Worm (Caenorhabditis elegans): Measurements from ENCODE around the gene pitp-1.

Gene pitp-1

DNA sequence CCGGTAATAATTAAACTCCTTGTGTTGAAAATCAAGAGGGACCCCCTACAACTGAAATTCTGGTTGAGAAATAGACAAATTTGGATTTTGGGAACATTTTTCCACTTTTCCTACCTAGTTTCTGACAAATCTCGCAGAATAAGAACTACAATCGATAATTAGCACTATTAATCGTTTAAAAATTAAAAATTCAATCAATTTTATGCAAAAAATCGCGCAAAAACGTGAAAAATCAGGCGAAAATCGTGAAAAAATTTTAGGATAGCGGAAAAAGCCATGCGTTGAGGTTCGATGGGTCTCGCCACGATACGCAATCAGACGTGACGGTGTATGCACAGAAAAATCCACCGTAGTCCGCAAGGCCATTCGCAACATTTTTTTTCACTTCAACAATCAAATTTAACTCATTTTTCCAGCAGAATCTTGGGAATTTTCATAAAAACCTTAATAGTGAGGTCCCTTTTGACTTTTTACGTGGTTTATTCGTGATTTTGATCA is 24.5 kb downstream of the pitp-1 start, which contains the start of gene lias-1:
lias-1 (minus strand) TSS at position 51 of the 498 bp plus-strand sequence.
- no peak for TF ChIP-seq fkh-2 (tag; optimal IDR thresholded peaks at IDR 0.05)
- TF ChIP-seq jun-1 (tag; optimal IDR thresholded peaks at IDR 0.05) = peak; percentile 70
- peak; percentile 44 for TF ChIP-seq ceh-28 (tag; optimal IDR thresholded peaks at IDR 0.05)
- TF ChIP-seq lin-39 (tag; optimal IDR thresholded peaks at IDR 0.05) = peak; percentile 67
- peak; percentile 94 for TF ChIP-seq nfya-1 (tag; optimal IDR thresholded peaks at IDR 0.05; ENCODE audit: insufficient read depth)
- no peak for TF ChIP-seq nhr-28 (tag; optimal IDR thresholded peaks at IDR 0.05)
- TF ChIP-seq nhr-11 (tag; optimal IDR thresholded peaks at IDR 0.05) = no peak
- no peak for TF ChIP-seq mml-1 (tag; optimal IDR thresholded peaks at IDR 0.05)
- no peak for TF ChIP-seq zag-1 (tag; optimal IDR thresholded peaks at IDR 0.05)
- TF ChIP-seq egl-27 (tag; optimal IDR thresholded peaks at IDR 0.05) = no peak
- peak; percentile 90 for TF ChIP-seq lin-15B (tag; optimal IDR thresholded peaks at IDR 0.05)
- TF ChIP-seq nhr-43 (tag; optimal IDR thresholded peaks at IDR 0.05; ENCODE audit: poor library complexity, severe bottlenecking) = peak; percentile 18
- peak; percentile 79 for TF ChIP-seq hmg-11 (tag; optimal IDR thresholded peaks at IDR 0.05)
- TF ChIP-seq pha-4 (tag; optimal IDR thresholded peaks at IDR 0.05) = peak; percentile 91
- peak; percentile 93 for TF ChIP-seq nhr-25 (tag; optimal IDR thresholded peaks at IDR 0.05)
- peak; percentile 83 for TF ChIP-seq egl-5 (tag; optimal IDR thresholded peaks at IDR 0.05)
- TF ChIP-seq ztf-4 (tag; optimal IDR thresholded peaks at IDR 0.05) = peak; percentile 73
- TF ChIP-seq eor-1 (tag; optimal IDR thresholded peaks at IDR 0.05) = no peak
- peak; percentile 73 for TF ChIP-seq snpc-4 (tag; optimal IDR thresholded peaks at IDR 0.05)
- no peak for TF ChIP-seq nhr-76 (tag; optimal IDR thresholded peaks at IDR 0.05)
- peak; percentile 68 for TF ChIP-seq ama-1 (optimal IDR thresholded peaks at IDR 0.05)
- TF ChIP-seq nhr-23 (tag; optimal IDR thresholded peaks at IDR 0.05) = peak; percentile 84
- TF ChIP-seq skn-1 (tag; optimal IDR thresholded peaks at IDR 0.05) = peak; percentile 60
- peak; percentile 49 for TF ChIP-seq lsy-12 (tag; optimal IDR thresholded peaks at IDR 0.05)
- peak; percentile 57 for TF ChIP-seq R02D3.7 (tag; optimal IDR thresholded peaks at IDR 0.05)
- TF ChIP-seq elt-2 (tag; optimal IDR thresholded peaks at IDR 0.05) = peak; percentile 47
- TF ChIP-seq fkh-10 (GFP tag; optimal IDR thresholded peaks at IDR 0.05) = peak; percentile 39
- peak; percentile 73 for TF ChIP-seq pqm-1 (tag; optimal IDR thresholded peaks at IDR 0.05)

DNA sequence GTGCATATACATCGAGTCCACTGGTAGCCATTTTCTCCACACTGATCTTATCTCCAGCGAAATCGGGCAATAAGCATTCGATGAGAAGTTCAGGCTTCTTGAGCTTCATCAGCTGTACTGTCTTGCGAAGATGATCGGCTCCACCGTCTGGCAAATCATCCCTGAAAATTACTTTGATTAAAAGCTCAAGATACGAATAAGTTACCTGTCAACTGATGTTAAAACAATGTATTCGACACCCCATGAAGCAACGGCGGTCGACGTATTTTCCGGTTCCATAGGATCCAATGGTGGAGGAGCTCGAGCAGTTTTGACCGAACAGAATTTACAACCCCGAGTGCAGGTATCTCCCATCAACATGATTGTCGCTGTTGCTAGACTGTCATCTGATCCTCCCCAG is 25.4 kb downstream of the pitp-1 start:
- TF ChIP-seq ceh-9 (tag; optimal IDR thresholded peaks at IDR 0.05) (no peak), nhr-25 (tag; optimal IDR thresholded peaks at IDR 0.05) (no peak), ceh-16 (tag; optimal IDR thresholded peaks at IDR 0.05) (no peak), egl-27 (tag; optimal IDR thresholded peaks at IDR 0.05) (no peak), elt-3 (tag; optimal IDR thresholded peaks at IDR 0.05) (no peak), unc-39 (tag; optimal IDR thresholded peaks at IDR 0.05) (no peak), aly-2 (tag; optimal IDR thresholded peaks at IDR 0.05) (no peak)

DNA sequence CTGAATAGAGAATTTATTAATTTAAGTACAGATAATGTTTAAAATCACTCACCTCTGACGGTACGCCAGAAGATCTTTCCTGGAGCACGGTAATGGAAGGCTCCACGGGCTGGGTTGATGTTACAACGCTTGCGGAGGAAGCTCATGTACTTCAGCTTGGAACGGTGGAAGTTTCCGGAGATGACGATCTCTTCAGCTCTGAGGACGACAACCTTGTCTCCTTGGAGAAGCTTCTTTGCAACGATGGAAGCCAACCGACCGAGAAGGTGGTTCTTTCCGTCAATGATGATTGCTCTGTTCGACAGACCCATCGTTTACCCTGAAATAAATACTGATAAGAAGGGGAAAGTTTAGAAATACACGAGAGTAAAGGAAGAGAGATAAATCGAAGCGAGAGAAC is 26.3 kb downstream of the pitp-1 start, which contains the start of gene rpl-16:
rpl-16 (minus strand) TSS at position 319 of the 400 bp plus-strand sequence.
- TF ChIP-seq pha-4 (tag; optimal IDR thresholded peaks at IDR 0.05) (no peak), eor-1 (tag; optimal IDR thresholded peaks at IDR 0.05) (no peak)

DNA sequence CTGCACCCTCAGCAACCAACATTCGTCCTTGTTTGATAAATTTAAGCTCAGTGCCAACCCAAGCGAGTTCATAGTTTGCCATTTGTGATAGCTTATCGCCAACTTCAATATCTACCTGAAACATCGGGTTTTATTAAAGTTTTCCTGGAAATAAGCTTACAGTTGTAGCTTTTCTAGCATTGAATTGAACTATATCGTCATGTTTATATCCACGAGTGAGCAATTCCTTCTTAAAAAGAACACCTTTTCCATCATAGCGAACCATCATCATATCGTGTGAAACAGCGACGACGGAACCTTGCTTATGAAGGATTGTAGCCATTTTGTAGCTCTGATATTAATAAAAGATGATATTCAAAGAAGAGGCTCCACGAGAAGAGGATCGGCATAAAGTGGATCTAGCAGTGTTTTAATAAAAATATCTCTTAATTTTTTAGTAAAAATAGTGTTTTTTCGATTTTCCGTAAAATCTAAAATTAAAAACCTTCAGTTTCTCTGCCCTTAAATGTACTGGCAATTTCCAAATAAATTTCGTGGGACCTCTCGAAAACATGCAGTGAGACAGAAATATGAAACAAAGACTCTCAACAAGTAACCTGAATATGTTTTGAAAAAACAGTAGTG is 27.3 kb downstream of the pitp-1 start, which contains the start of gene M01F1.8:
M01F1.8 (minus strand) TSS at position 335 of the 624 bp plus-strand sequence.
- TF ChIP-seq ZK546.5 (tag; optimal IDR thresholded peaks at IDR 0.05) (no peak), nhr-77 (tag; optimal IDR thresholded peaks at IDR 0.05) (peak; percentile 18)

DNA sequence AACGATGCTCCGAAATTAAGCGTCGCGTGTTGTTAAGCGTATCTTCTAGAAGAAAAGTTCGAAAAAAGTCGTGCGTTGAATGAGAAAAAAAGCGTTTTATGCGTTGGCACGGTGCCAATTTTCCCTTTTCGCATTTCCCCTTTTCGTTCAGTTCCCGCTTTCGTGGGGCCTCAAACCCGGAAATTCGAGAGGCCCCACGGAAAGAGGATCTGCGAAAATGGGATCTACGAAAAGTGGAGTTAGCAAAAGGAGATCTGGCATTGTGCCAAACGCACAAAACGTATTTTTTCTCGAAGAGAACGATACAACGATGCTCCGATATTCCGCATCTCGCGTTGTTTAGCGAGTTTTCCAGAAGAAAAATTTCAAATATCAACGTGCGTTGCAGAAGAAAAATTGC is 29.7 kb downstream of the pitp-1 start:
- TF ChIP-seq nhr-77 (tag; optimal IDR thresholded peaks at IDR 0.05) = no peak
- peak; percentile 3 for TF ChIP-seq jun-1 (tag; optimal IDR thresholded peaks at IDR 0.05)
